Worm (Caenorhabditis elegans) whole organism, L2 larva: Measurements from ENCODE around the gene K10F12.7.

ENCODE experiments used
- F13H6.1 ChIP-seq: sonication (generic microtip); optimal IDR thresholded peaks from 2 replicates; lab custom pipeline; 2016; ENCODE audit warnings: missing genetic modification characterization, missing compliant biosample characterization
- ceh-16 ChIP-seq: fragments of 150-350 bp; optimal IDR thresholded peaks from 2 replicates; lab custom pipeline; 2014; ENCODE audit warnings: missing biosample characterization, missing genetic modification characterization
- nhr-12 ChIP-seq: fragments of 150-350 bp; optimal IDR thresholded peaks from 2 replicates; lab custom pipeline; 2014; ENCODE audit warnings: missing biosample characterization, missing genetic modification characterization
- nhr-237 ChIP-seq: fragments of 150-350 bp; optimal IDR thresholded peaks from 2 replicates; lab custom pipeline; 2014; ENCODE audit warnings: missing biosample characterization, missing genetic modification characterization

DNA sequence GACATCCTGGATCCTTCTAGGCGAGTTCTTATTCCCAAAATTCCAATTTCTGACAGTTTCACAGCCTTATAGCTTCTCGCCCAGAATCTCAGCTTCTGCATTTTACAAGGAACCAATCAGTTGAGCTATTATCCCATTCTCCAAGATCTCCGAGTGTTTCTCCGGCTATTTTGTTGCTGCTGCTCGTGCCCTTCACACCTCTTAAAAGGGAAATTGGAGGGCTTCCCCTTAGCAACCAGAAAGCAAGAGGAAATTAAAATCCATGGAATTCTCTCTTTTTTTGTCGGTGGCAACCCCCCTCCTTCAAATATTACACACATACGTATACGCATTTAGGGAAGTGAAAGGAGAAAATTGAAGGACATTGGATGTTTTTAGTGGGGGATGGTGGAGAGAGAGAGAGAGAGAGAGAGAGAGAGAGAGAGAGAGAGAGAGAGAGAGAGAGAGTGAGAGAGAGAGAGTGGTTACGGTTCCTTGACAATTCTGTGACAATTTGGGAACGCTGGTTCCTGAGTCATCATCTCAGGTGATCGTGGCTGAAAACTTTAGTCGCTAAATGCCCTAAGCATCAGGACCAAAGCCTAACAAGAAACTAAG is 30.4 kb downstream of the K10F12.7 start:
- TF ChIP-seq nhr-12 = no peak
- no peak for TF ChIP-seq F13H6.1
- peak; percentile 35 for TF ChIP-seq ceh-16 (tag; lab: Kevin White, UChicago)
- no peak for TF ChIP-seq nhr-237 (tag; lab: Kevin White, UChicago)
